Fruit fly (Drosophila melanogaster) whole organism, adult: Measurements from ENCODE around the gene CG11693.

Experiments used
- CG12768 ChIP-seq: fragments of 200-800 bp; sonication (Bioruptor generic); optimal IDR thresholded peaks from 2 replicates; lab custom pipeline; 2017; ENCODE audit warnings: missing biosample characterization, missing genetic modification characterization, mild to moderate bottlenecking, moderate library complexity, missing genetic modification reagents
- CG5204 ChIP-seq: fragments of 200-800 bp; sonication (Bioruptor generic); optimal IDR thresholded peaks from 2 replicates; lab custom pipeline; 2016; ENCODE audit warnings: missing biosample characterization, missing genetic modification characterization
- CG7045 ChIP-seq: fragments of 200-800 bp; sonication (Bioruptor generic); optimal IDR thresholded peaks from 2 replicates; lab custom pipeline; 2017; ENCODE audit warnings: missing biosample characterization, mild to moderate bottlenecking, missing genetic modification characterization
- Clk ChIP-seq: fragments of 200-800 bp; sonication (Bioruptor generic); optimal IDR thresholded peaks from 2 replicates; lab custom pipeline; 2017; ENCODE audit warnings: missing biosample characterization, missing genetic modification characterization
- Crg-1 ChIP-seq: fragments of 200-800 bp; sonication (Bioruptor generic); optimal IDR thresholded peaks from 2 replicates; lab custom pipeline; 2016; ENCODE audit warnings: missing biosample characterization, missing genetic modification characterization
- cnc ChIP-seq, 2 experiments: fragments of >200 bp; optimal IDR thresholded peaks; 2 replicates each; lab custom pipeline; 2017
- kay ChIP-seq: fragments of 200-800 bp; sonication (Bioruptor generic); peaks from one replicate; lab custom pipeline; 2016; ENCODE audit warnings: missing biosample characterization, missing genetic modification characterization, borderline replicate concordance
- ovo ChIP-seq: fragments of 200-800 bp; sonication (Bioruptor generic); optimal IDR thresholded peaks from 2 replicates; lab custom pipeline; 2016; ENCODE audit warnings: missing biosample characterization, missing genetic modification characterization
- toe ChIP-seq: fragments of 200-800 bp; sonication (Bioruptor generic); optimal IDR thresholded peaks from 2 replicates; lab custom pipeline; 2016; ENCODE audit warnings: missing biosample characterization, missing genetic modification characterization

DNA sequence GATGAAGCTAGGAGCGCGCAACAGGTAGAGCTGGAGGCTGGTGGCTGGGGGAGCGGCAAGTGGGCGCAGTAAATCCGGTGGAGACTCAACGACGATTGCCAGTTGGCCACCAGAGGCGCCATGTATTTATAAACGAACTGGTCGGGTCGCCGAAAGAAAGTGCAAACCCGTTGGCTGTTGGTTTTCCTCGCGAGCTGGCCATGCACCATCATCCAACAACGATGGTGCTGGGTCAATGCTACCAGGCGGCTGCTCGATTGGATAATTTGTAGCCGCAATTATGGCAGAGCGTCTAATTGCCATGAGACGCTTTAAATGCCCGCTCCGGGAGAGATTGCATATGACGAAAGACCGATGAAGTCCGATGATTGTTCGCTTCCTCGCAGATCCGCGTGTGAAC, at the start of gene CG11693:
- no peak for TF ChIP-seq cnc (optimal IDR thresholded peaks at IDR 0.05; lab: Kevin White, UChicago)
- no peak for TF ChIP-seq toe (GFP tag; lab: Kevin White, UChicago)
- no peak for TF ChIP-seq CG12768
- no peak for TF ChIP-seq kay (GFP tag; lab: Kevin White, UChicago)
- TF ChIP-seq Clk (GFP tag; lab: Kevin White, UChicago) = no peak
- TF ChIP-seq ovo (GFP tag; lab: Kevin White, UChicago) = no peak
- no peak for TF ChIP-seq CG7045 (GFP tag; lab: Kevin White, UChicago)
- no peak for TF ChIP-seq Crg-1 (GFP tag; lab: Kevin White, UChicago)
- no peak for TF ChIP-seq CG5204 (GFP tag; lab: Kevin White, UChicago)
